Worm (Caenorhabditis elegans) whole organism, L3 larva: ENCODE measurements around the gene K08E5.5.

ENCODE experiments used
- ZK546.5 ChIP-seq: sonication (generic microtip); optimal IDR thresholded peaks from 2 replicates; lab custom pipeline; 2017; ENCODE audit warnings: missing biosample characterization, missing genetic modification characterization
- aly-2 ChIP-seq: fragments of 150-350 bp; optimal IDR thresholded peaks from 2 replicates; lab custom pipeline; 2014; ENCODE audit warnings: missing biosample characterization, missing genetic modification characterization
- fkh-10 ChIP-seq: sonication (generic microtip); optimal IDR thresholded peaks from 2 replicates; lab custom pipeline; 2017; ENCODE audit warnings: missing biosample characterization, missing genetic modification reagents, missing genetic modification characterization
- lsy-12 ChIP-seq: sonication (generic microtip); optimal IDR thresholded peaks from 2 replicates; lab custom pipeline; 2016; ENCODE audit warnings: mild to moderate bottlenecking, missing genetic modification characterization, missing compliant biosample characterization
- mdl-1 ChIP-seq: fragments of 150-350 bp; optimal IDR thresholded peaks from 2 replicates; lab custom pipeline; 2014; ENCODE audit warnings: missing biosample characterization, missing genetic modification characterization
- nhr-12 ChIP-seq: fragments of 150-350 bp; optimal IDR thresholded peaks from 2 replicates; lab custom pipeline; 2014; ENCODE audit warnings: missing biosample characterization, missing genetic modification characterization
- nhr-23 ChIP-seq: fragments of 150-350 bp; optimal IDR thresholded peaks from 2 replicates; lab custom pipeline; 2014; ENCODE audit warnings: missing biosample characterization, missing genetic modification reagents, missing genetic modification characterization
- pha-4 ChIP-seq: fragments of 150-350 bp; optimal IDR thresholded peaks from 2 replicates; lab custom pipeline; 2014; ENCODE audit warnings: missing biosample characterization, missing genetic modification reagents, missing genetic modification characterization
- ztf-11 ChIP-seq: fragments of 150-350 bp; optimal IDR thresholded peaks from 2 replicates; lab custom pipeline; 2014; ENCODE audit warnings: missing biosample characterization, missing genetic modification characterization

DNA sequence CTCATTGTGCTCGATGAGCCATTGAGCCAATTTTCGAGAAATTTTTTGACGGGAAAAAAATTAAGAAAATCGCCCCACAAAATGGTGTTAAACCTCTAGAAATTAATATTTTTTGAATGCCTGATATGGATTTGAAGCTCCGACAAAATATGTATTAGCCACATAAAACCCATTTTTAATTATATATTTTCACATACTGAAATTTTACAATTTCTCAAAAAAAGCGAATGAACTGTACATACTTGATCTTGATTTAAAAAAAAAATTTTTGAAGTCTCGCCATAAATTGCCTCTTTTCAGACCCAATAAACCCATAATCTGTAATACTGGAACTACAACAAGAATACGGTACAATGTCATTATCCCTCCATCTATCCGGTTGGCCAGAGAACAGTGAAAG is 7.8 kb downstream of the K08E5.5 start, which contains the start of gene nac-3:
- TF ChIP-seq mdl-1: no peak
- no peak for TF ChIP-seq aly-2 (tag; lab: Kevin White, UChicago)
- TF ChIP-seq pha-4 (tag; lab: Kevin White, UChicago): no peak
- no peak for TF ChIP-seq lsy-12 (tag; lab: Kevin White, UChicago)
- TF ChIP-seq ztf-11 (tag; lab: Kevin White, UChicago): no peak
- TF ChIP-seq fkh-10 (GFP tag; lab: Kevin White, UChicago): no peak
- TF ChIP-seq nhr-12 (tag; lab: Kevin White, UChicago): no peak
- TF ChIP-seq nhr-23 (tag; lab: Kevin White, UChicago): no peak
- TF ChIP-seq ZK546.5 (tag; lab: Kevin White, UChicago): no peak
